Worm (Caenorhabditis elegans): ENCODE data around the gene F36G3.1.

DNA sequence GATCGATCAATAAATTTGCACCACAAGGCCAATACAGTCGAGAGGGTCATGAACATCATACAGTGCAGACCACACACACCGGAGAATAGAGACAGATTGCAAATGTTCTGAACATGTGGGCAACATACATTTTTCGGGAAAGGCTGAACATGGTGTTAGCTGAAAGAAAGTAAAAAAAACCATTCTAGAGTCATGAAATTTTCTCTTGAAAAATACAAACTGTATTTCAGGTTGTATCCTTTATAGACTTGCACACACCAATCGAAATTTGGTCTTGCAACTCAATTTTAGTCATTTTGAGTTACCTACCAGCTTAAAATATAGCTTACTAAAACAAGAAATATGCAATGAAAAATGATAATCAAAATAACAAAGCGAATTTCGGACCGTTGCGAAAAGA, 7.1 kb upstream of the F36G3.1 start:
- TF ChIP-seq lin-13 (tag; optimal IDR thresholded peaks at IDR 0.05), result no peak
- no peak for TF ChIP-seq nhr-237 (tag; optimal IDR thresholded peaks at IDR 0.05)
- TF ChIP-seq nhr-76 (tag; optimal IDR thresholded peaks at IDR 0.05), result no peak
- no peak for TF ChIP-seq lin-32 (GFP tag; optimal IDR thresholded peaks at IDR 0.05)
- no peak for TF ChIP-seq elt-3 (tag; optimal IDR thresholded peaks at IDR 0.05)
- TF ChIP-seq pha-4 (tag; optimal IDR thresholded peaks at IDR 0.05), result no peak
- TF ChIP-seq mep-1 (tag; optimal IDR thresholded peaks at IDR 0.05), result no peak
- TF ChIP-seq unc-39 (tag; optimal IDR thresholded peaks at IDR 0.05), result no peak
- TF ChIP-seq nhr-2 (tag; optimal IDR thresholded peaks at IDR 0.05), result no peak
